Worm (Caenorhabditis elegans): ENCODE data around the gene tasp-1.
A peak's percentile ranks its signal among the peaks of the same experiment; 100 is the strongest.

tasp-1 gene

ce11 chrIII:10747620-10748479 is 11.3 kb upstream of the tasp-1 start, which contains the start of the genes ran-1 and dkc-1 (continued):
- TF ChIP-seq lin-40 (tag; optimal IDR thresholded peaks at IDR 0.05) (peak; percentile 51), K11D2.4 (GFP tag; IDR thresholded peaks at IDR 0.05) (no peak), ceh-27 (GFP tag; optimal IDR thresholded peaks at IDR 0.05) (no peak), tbp1 (GFP tag; optimal IDR thresholded peaks at IDR 0.05) (peak; percentile 65), C17E4.6 (GFP tag; IDR thresholded peaks at IDR 0.05) (peak; percentile 87), B0261.1 (tag; optimal IDR thresholded peaks at IDR 0.05) (no peak), dpl-1 (GFP tag; optimal IDR thresholded peaks at IDR 0.05) (peak; percentile 95), unc-62 (GFP tag; optimal IDR thresholded peaks at IDR 0.05) (no peak), cebp-2 (GFP tag; IDR thresholded peaks at IDR 0.05) (no peak), egrh-3 (GFP tag; IDR thresholded peaks at IDR 0.05) (peak; percentile 53), F33H1.4 (GFP tag; IDR thresholded peaks at IDR 0.05) (peak; percentile 84), pbrm-1 (GFP tag; IDR thresholded peaks at IDR 0.05) (peak; percentile 80), B0336.3 (GFP tag; IDR thresholded peaks at IDR 0.05) (peak; percentile 90), rec-8 (tag; optimal IDR thresholded peaks at IDR 0.05) (no peak), somi-1 (GFP tag; optimal IDR thresholded peaks at IDR 0.05) (no peak), cebp-1 (GFP tag; IDR thresholded peaks at IDR 0.05) (peak; percentile 58; the same call in 1 of the 2 replicates), cebp-1 (tag; optimal IDR thresholded peaks at IDR 0.05) (peak; percentile 90), F49E8.2 (tag; optimal IDR thresholded peaks at IDR 0.05; ENCODE audit: insufficient read depth) (peak; percentile 84), F52B5.7 (tag; optimal IDR thresholded peaks at IDR 0.05) (no peak), chd-7 (tag; optimal IDR thresholded peaks at IDR 0.05) (no peak), ztf-6 (GFP tag; IDR thresholded peaks at IDR 0.05) (no peak), madf-6 (GFP tag; IDR thresholded peaks at IDR 0.05) (peak; percentile 98), ztf-28 (GFP tag; IDR thresholded peaks at IDR 0.05) (peak; percentile 43; the same call in 1 of the 2 replicates), nhr-27 (tag; optimal IDR thresholded peaks at IDR 0.05) (no peak), hmg-1.2 (GFP tag; IDR thresholded peaks at IDR 0.05) (peak; percentile 95), hrde-1 (tag; optimal IDR thresholded peaks at IDR 0.05; ENCODE audit: borderline replicate concordance) (no peak), sdz-38 (tag; optimal IDR thresholded peaks at IDR 0.05) (no peak), tbx-9 (tag; optimal IDR thresholded peaks at IDR 0.05; ENCODE audit: borderline replicate concordance) (no peak), attf-3 (GFP tag; conservative IDR thresholded peaks at IDR 0.05) (0 out of 2 replicates have a peak, but pooled peaks have one; percentile 44), ztf-18 (tag; optimal IDR thresholded peaks at IDR 0.05) (peak; percentile 68), lin-35 (GFP tag; optimal IDR thresholded peaks at IDR 0.05) (peak in 2 of 3 experiments; percentile 74 to 79), ceh-40 (GFP tag; IDR thresholded peaks at IDR 0.05) (no peak), nhr-120 (GFP tag; IDR thresholded peaks at IDR 0.05) (no peak), ceh-91 (GFP tag; IDR thresholded peaks at IDR 0.05) (peak; percentile 95), egl-44 (GFP tag; IDR thresholded peaks at IDR 0.05) (0 out of 2 replicates have a peak, but pooled peaks have one; percentile 44), lin-54 (GFP tag; optimal IDR thresholded peaks at IDR 0.05) (peak; percentile 93), Y53F4B.3 (GFP tag; IDR thresholded peaks at IDR 0.05) (no peak), D2030.7 (GFP tag; IDR thresholded peaks at IDR 0.05) (peak; percentile 95), Y53G8AR.9 (GFP tag; conservative IDR thresholded peaks at IDR 0.05) (peak; percentile 84), bed-1 (GFP tag; IDR thresholded peaks at IDR 0.05) (no peak), F37B4.10 (GFP tag; IDR thresholded peaks at IDR 0.05) (no peak), dox-1 (GFP tag; IDR thresholded peaks at IDR 0.05) (peak; percentile 94), mcd-1 (GFP tag; IDR thresholded peaks at IDR 0.05) (peak; percentile 82), ccch-3 (GFP tag; optimal IDR thresholded peaks at IDR 0.05) (no peak), F10E7.11 (tag; optimal IDR thresholded peaks at IDR 0.05) (no peak), mel-28 (tag; optimal IDR thresholded peaks at IDR 0.05; ENCODE audit: borderline replicate concordance) (no peak)

Measured in whole organism, young adult.